Worm (Caenorhabditis elegans): Measurements from ENCODE around the gene mul-1.
A peak's percentile ranks its signal among the peaks of the same experiment; 100 is the strongest.
"Not testable (repeated sequence)": the region's sequence is repeated elsewhere in the genome, so short reads cannot be mapped to it uniquely, and the experiment has no call there.

Gene mul-1

ce11 chrIV:4135744-4136143 lies 12.8 kb upstream of the mul-1 start, which contains the start of gene F49F1.17:
Gene F49F1.17, minus strand, starts transcription at chrIV:4135844.
- TF ChIP-seq lin-15B (tag; optimal IDR thresholded peaks at IDR 0.05) (no peak), fos-1 (tag; optimal IDR thresholded peaks at IDR 0.05) (no peak), elt-1 (tag; optimal IDR thresholded peaks at IDR 0.05) (no peak), nhr-23 (tag; optimal IDR thresholded peaks at IDR 0.05) (no peak), nhr-28 (tag; optimal IDR thresholded peaks at IDR 0.05) (no peak), unc-39 (tag; optimal IDR thresholded peaks at IDR 0.05) (no peak), daf-12 (tag; optimal IDR thresholded peaks at IDR 0.05) (no peak), sea-2 (GFP tag; optimal IDR thresholded peaks at IDR 0.05) (no peak), lsy-12 (tag; optimal IDR thresholded peaks at IDR 0.05) (no peak), fkh-2 (tag; optimal IDR thresholded peaks at IDR 0.05) (no peak), fkh-10 (GFP tag; optimal IDR thresholded peaks at IDR 0.05) (no peak)

- not testable (repeated sequence) for TF ChIP-seq nhr-67 (tag; optimal IDR thresholded peaks at IDR 0.05); zag-1 (tag; optimal IDR thresholded peaks at IDR 0.05); ama-1 (optimal IDR thresholded peaks at IDR 0.05)
These were observed 2.7 kb upstream of the mul-1 start, which contains the start of gene F49F1.7 for ce11 chrIV:4125657-4126056. Gene F49F1.7, minus strand, starts transcription at chrIV:4125757.

ce11 chrIV:4121055-4121454 lies 1.9 kb downstream of the mul-1 start:
- peak; percentile 31 for TF ChIP-seq pqm-1 (tag; optimal IDR thresholded peaks at IDR 0.05)
- TF ChIP-seq lin-39 (tag; optimal IDR thresholded peaks at IDR 0.05): no peak
- TF ChIP-seq elt-2 (tag; optimal IDR thresholded peaks at IDR 0.05): peak; percentile 77

- peak; percentile 63 for TF ChIP-seq elt-2 (tag; optimal IDR thresholded peaks at IDR 0.05)
- no peak for TF ChIP-seq snpc-4 (tag; optimal IDR thresholded peaks at IDR 0.05)
These were observed 2.7 kb downstream of the mul-1 start, which contains the start of gene F49F1.5 for ce11 chrIV:4120263-4120662. Gene F49F1.5, minus strand, starts transcription at chrIV:4120415.

- TF ChIP-seq elt-2 (tag; optimal IDR thresholded peaks at IDR 0.05) (peak; percentile 65), lin-39 (tag; optimal IDR thresholded peaks at IDR 0.05) (no peak)
These were observed 5.5 kb downstream of the mul-1 start, which contains the start of gene drd-50 for ce11 chrIV:4117432-4117831. Gene drd-50, plus strand, starts transcription at chrIV:4117732.

ce11 chrIV:4115634-4116033 lies 7.3 kb downstream of the mul-1 start, which contains the start of the genes F49F1.4 and F49F1.2:
Gene F49F1.4, minus strand, starts transcription at chrIV:4115734.
Gene F49F1.2, plus strand, starts transcription at chrIV:4115943.
- TF ChIP-seq sea-2 (GFP tag; optimal IDR thresholded peaks at IDR 0.05) (no peak), nhr-76 (tag; optimal IDR thresholded peaks at IDR 0.05) (no peak), elt-2 (tag; optimal IDR thresholded peaks at IDR 0.05) (no peak), fos-1 (tag; optimal IDR thresholded peaks at IDR 0.05) (no peak), ztf-4 (tag; optimal IDR thresholded peaks at IDR 0.05) (no peak), ZK546.5 (tag; optimal IDR thresholded peaks at IDR 0.05) (no peak), pqm-1 (tag; optimal IDR thresholded peaks at IDR 0.05) (no peak), nhr-237 (tag; optimal IDR thresholded peaks at IDR 0.05) (no peak), lsy-12 (tag; optimal IDR thresholded peaks at IDR 0.05) (no peak), nhr-23 (tag; optimal IDR thresholded peaks at IDR 0.05) (no peak), fkh-10 (GFP tag; optimal IDR thresholded peaks at IDR 0.05) (no peak), nhr-43 (tag; optimal IDR thresholded peaks at IDR 0.05; ENCODE audit: poor library complexity, severe bottlenecking) (no peak), ceh-82 (tag; optimal IDR thresholded peaks at IDR 0.05) (no peak), aly-2 (tag; optimal IDR thresholded peaks at IDR 0.05) (no peak), elt-3 (tag; optimal IDR thresholded peaks at IDR 0.05) (no peak), nhr-11 (tag; optimal IDR thresholded peaks at IDR 0.05) (no peak), R02D3.7 (tag; optimal IDR thresholded peaks at IDR 0.05) (no peak), egl-27 (tag; optimal IDR thresholded peaks at IDR 0.05) (no peak)

ce11 chrIV:4114526-4114925 lies 8.4 kb downstream of the mul-1 start, which contains the start of gene F49F1.15:
Gene F49F1.15, minus strand, starts transcription at chrIV:4114626.
- TF ChIP-seq ceh-9 (tag; optimal IDR thresholded peaks at IDR 0.05): no peak
- no peak for TF ChIP-seq nhr-76 (tag; optimal IDR thresholded peaks at IDR 0.05)
- TF ChIP-seq pqm-1 (tag; optimal IDR thresholded peaks at IDR 0.05): no peak
- no peak for TF ChIP-seq mml-1 (tag; optimal IDR thresholded peaks at IDR 0.05)
- no peak for TF ChIP-seq nhr-67 (tag; optimal IDR thresholded peaks at IDR 0.05)
- no peak for TF ChIP-seq ztf-4 (tag; optimal IDR thresholded peaks at IDR 0.05)
- no peak for TF ChIP-seq elt-1 (tag; optimal IDR thresholded peaks at IDR 0.05)
- no peak for TF ChIP-seq egl-27 (tag; optimal IDR thresholded peaks at IDR 0.05)
- no peak for TF ChIP-seq skn-1 (tag; optimal IDR thresholded peaks at IDR 0.05)
- no peak for TF ChIP-seq nfya-1 (tag; optimal IDR thresholded peaks at IDR 0.05; ENCODE audit: insufficient read depth)
- no peak for TF ChIP-seq nhr-12 (tag; optimal IDR thresholded peaks at IDR 0.05)
- TF ChIP-seq tbx-2 (tag; optimal IDR thresholded peaks at IDR 0.05): no peak
- no peak for TF ChIP-seq pha-4 (tag; optimal IDR thresholded peaks at IDR 0.05)
- TF ChIP-seq unc-39 (tag; optimal IDR thresholded peaks at IDR 0.05): no peak
- no peak for TF ChIP-seq nhr-23 (tag; optimal IDR thresholded peaks at IDR 0.05)
- TF ChIP-seq lin-15B (tag; optimal IDR thresholded peaks at IDR 0.05): no peak
- no peak for TF ChIP-seq zag-1 (tag; optimal IDR thresholded peaks at IDR 0.05)
- TF ChIP-seq eor-1 (tag; optimal IDR thresholded peaks at IDR 0.05): no peak

Data from whole organism, L3 larva.